Worm (Caenorhabditis elegans): Measurements from ENCODE around the gene col-86.

Gene col-86

ce11 chrII:13117135-13117534, 19.1 kb upstream of the col-86 start, which contains the start of gene gfm-1 (continued):
- TF ChIP-seq ceh-9 (tag; optimal IDR thresholded peaks at IDR 0.05), result no peak
- no peak for TF ChIP-seq unc-3 (GFP tag; conservative IDR thresholded peaks at IDR 0.05)
- no peak for TF ChIP-seq unc-3 (tag; optimal IDR thresholded peaks at IDR 0.05)
- TF ChIP-seq ceh-24 (tag; optimal IDR thresholded peaks at IDR 0.05), result no peak
- TF ChIP-seq ceh-45 (GFP tag; IDR thresholded peaks at IDR 0.05), result no peak
- TF ChIP-seq elt-2 (tag; optimal IDR thresholded peaks at IDR 0.05), result peak; percentile 63
- peak; percentile 25 for TF ChIP-seq hlh-15 (tag; optimal IDR thresholded peaks at IDR 0.05)
- no peak for TF ChIP-seq pros-1 (tag; optimal IDR thresholded peaks at IDR 0.05)
- no peak for TF ChIP-seq sox-4 (tag; optimal IDR thresholded peaks at IDR 0.05)
- no peak for TF ChIP-seq eyg-1 (tag; optimal IDR thresholded peaks at IDR 0.05)
- no peak for TF ChIP-seq dmd-4 (tag; optimal IDR thresholded peaks at IDR 0.05; ENCODE audit: borderline replicate concordance)
- no peak for TF ChIP-seq K09A11.1 (tag; optimal IDR thresholded peaks at IDR 0.05; ENCODE audit: insufficient read depth)
- TF ChIP-seq ceh-48 (tag; optimal IDR thresholded peaks at IDR 0.05), result no peak
- peak; percentile 86 for TF ChIP-seq tbx-7 (tag; optimal IDR thresholded peaks at IDR 0.05)
- no peak for TF ChIP-seq pat-9 (tag; optimal IDR thresholded peaks at IDR 0.05)
- TF ChIP-seq pqm-1 (tag; optimal IDR thresholded peaks at IDR 0.05), result no peak
- TF ChIP-seq mec-3 (tag; optimal IDR thresholded peaks at IDR 0.05; ENCODE audit: borderline replicate concordance), result no peak
- TF ChIP-seq ceh-14 (tag; optimal IDR thresholded peaks at IDR 0.05), result peak; percentile 41
- no peak for TF ChIP-seq nhr-11 (tag; optimal IDR thresholded peaks at IDR 0.05)
- no peak for TF ChIP-seq K02D7.2 (tag; optimal IDR thresholded peaks at IDR 0.05)
- no peak for TF ChIP-seq ztf-16 (tag; optimal IDR thresholded peaks at IDR 0.05)
- no peak for TF ChIP-seq madf-2 (tag; optimal IDR thresholded peaks at IDR 0.05)
- no peak for TF ChIP-seq dve-1 (tag; optimal IDR thresholded peaks at IDR 0.05)

ce11 chrII:13116710-13117109, 18.6 kb upstream of the col-86 start, which contains the start of gene rict-1:
rict-1 (minus strand) TSS chrII:13116810.
- no peak for TF ChIP-seq ceh-2 (tag; optimal IDR thresholded peaks at IDR 0.05)
- TF ChIP-seq che-1 (tag; optimal IDR thresholded peaks at IDR 0.05), result no peak
- no peak for TF ChIP-seq madf-2 (tag; optimal IDR thresholded peaks at IDR 0.05)
- no peak for TF ChIP-seq elt-4 (tag; optimal IDR thresholded peaks at IDR 0.05)
- TF ChIP-seq ama-1 (optimal IDR thresholded peaks at IDR 0.05), result no peak
- no peak for TF ChIP-seq pqm-1 (tag; optimal IDR thresholded peaks at IDR 0.05)
- no peak for TF ChIP-seq ceh-48 (tag; optimal IDR thresholded peaks at IDR 0.05)
- TF ChIP-seq ceh-24 (tag; optimal IDR thresholded peaks at IDR 0.05), result no peak
- TF ChIP-seq unc-55 (GFP tag; optimal IDR thresholded peaks at IDR 0.05), result no peak
- no peak for TF ChIP-seq syd-9 (tag; optimal IDR thresholded peaks at IDR 0.05)
- no peak for TF ChIP-seq hlh-13 (GFP tag; optimal IDR thresholded peaks at IDR 0.05)
- TF ChIP-seq ceh-30 (tag; optimal IDR thresholded peaks at IDR 0.05), result no peak
- TF ChIP-seq nhr-11 (tag; optimal IDR thresholded peaks at IDR 0.05), result no peak

ce11 chrII:13107719-13108118, 9.6 kb upstream of the col-86 start, which contains the start of gene pqn-32:
pqn-32 (plus strand) TSS chrII:13108019.
- no peak for TF ChIP-seq fax-1 (tag; optimal IDR thresholded peaks at IDR 0.05)
- TF ChIP-seq ceh-6 (GFP tag; optimal IDR thresholded peaks at IDR 0.05), result no peak
- no peak for TF ChIP-seq unc-55 (GFP tag; optimal IDR thresholded peaks at IDR 0.05)
- TF ChIP-seq dmd-4 (tag; optimal IDR thresholded peaks at IDR 0.05; ENCODE audit: borderline replicate concordance), result no peak
- TF ChIP-seq hlh-30 (tag; optimal IDR thresholded peaks at IDR 0.05; ENCODE audit: insufficient read depth), result no peak
- TF ChIP-seq fkh-6 (tag; optimal IDR thresholded peaks at IDR 0.05), result no peak
- TF ChIP-seq ceh-45 (GFP tag; IDR thresholded peaks at IDR 0.05), result no peak
- TF ChIP-seq ceh-19 (GFP tag; optimal IDR thresholded peaks at IDR 0.05), result no peak
- no peak for TF ChIP-seq nfya-1 (tag; optimal IDR thresholded peaks at IDR 0.05)
- no peak for TF ChIP-seq ztf-16 (tag; optimal IDR thresholded peaks at IDR 0.05)
- TF ChIP-seq nhr-11 (tag; optimal IDR thresholded peaks at IDR 0.05), result no peak
- TF ChIP-seq che-1 (tag; optimal IDR thresholded peaks at IDR 0.05), result no peak
- TF ChIP-seq ceh-34 (tag; optimal IDR thresholded peaks at IDR 0.05), result no peak
- no peak for TF ChIP-seq pag-3 (tag; optimal IDR thresholded peaks at IDR 0.05; ENCODE audit: borderline replicate concordance)
- no peak for TF ChIP-seq tbx-2 (tag; optimal IDR thresholded peaks at IDR 0.05)

Measured in whole organism, late embryonic.